Worm (Caenorhabditis elegans) whole organism, early embryonic: ENCODE data around the gene F21G4.3.

Source experiments
- B0310.2 ChIP-seq: sonication (generic microtip); optimal IDR thresholded peaks from 2 replicates; lab custom pipeline; 2016; ENCODE audit warnings: mild to moderate bottlenecking, missing genetic modification characterization, missing compliant biosample characterization
- F13C5.2 ChIP-seq: sonication (generic microtip); optimal IDR thresholded peaks from 2 replicates; lab custom pipeline; 2017; ENCODE audit warnings: mild to moderate bottlenecking, missing genetic modification characterization, inconsistent platforms, missing compliant biosample characterization
- aly-1 ChIP-seq: sonication (generic microtip); optimal IDR thresholded peaks from 2 replicates; lab custom pipeline; 2016; ENCODE audit warnings: missing genetic modification characterization, missing compliant biosample characterization
- ama-1 ChIP-seq: fragments of 150-350 bp; optimal IDR thresholded peaks from 2 replicates; lab custom pipeline; 2014
- ceh-13 ChIP-seq: fragments of 200-800 bp; sonication (Bioruptor generic); optimal IDR thresholded peaks from 2 replicates; lab custom pipeline; 2018; ENCODE audit warnings: mild to moderate bottlenecking, missing genetic modification characterization, missing compliant biosample characterization
- ceh-36 ChIP-seq: sonication (generic microtip); optimal IDR thresholded peaks from 2 replicates; lab custom pipeline; 2016; ENCODE audit warnings: missing genetic modification characterization, inconsistent platforms, missing compliant biosample characterization
- ets-7 ChIP-seq: sonication (generic microtip); optimal IDR thresholded peaks from 2 replicates; lab custom pipeline; 2016; ENCODE audit warnings: missing genotype, missing genetic modification characterization, missing compliant biosample characterization
- hmbx-1 ChIP-seq: sonication (generic microtip); optimal IDR thresholded peaks from 2 replicates; lab custom pipeline; 2016; ENCODE audit warnings: mild to moderate bottlenecking, missing genetic modification characterization, missing compliant biosample characterization
- hmg-4 ChIP-seq: fragments of 200-800 bp; sonication (Bioruptor generic); optimal IDR thresholded peaks from 2 replicates; lab custom pipeline; 2018; ENCODE audit warnings: mild to moderate bottlenecking, missing genetic modification characterization, missing compliant biosample characterization
- hnd-1 ChIP-seq: sonication (generic microtip); optimal IDR thresholded peaks from 2 replicates; lab custom pipeline; 2016; ENCODE audit warnings: missing genetic modification characterization, missing compliant biosample characterization
- pes-1 ChIP-seq: fragments of 200-800 bp; sonication (Bioruptor generic); IDR thresholded peaks from 2 replicates; pipeline ENCODE4 v1.3.6; 2022; ENCODE audit warnings: missing genetic modification reagents, missing genetic modification characterization, missing compliant biosample characterization
- tbx-11 ChIP-seq: fragments of 200-800 bp; sonication (Bioruptor generic); IDR thresholded peaks from 2 replicates; pipeline ENCODE4 v1.3.6; 2022; ENCODE audit warnings: missing genetic modification characterization, missing compliant biosample characterization
- tbx-37 ChIP-seq: fragments of 200-800 bp; sonication (Bioruptor generic); conservative IDR thresholded peaks from 2 replicates; pipeline ENCODE4 v1.3.6; 2022; ENCODE audit warnings: missing genetic modification reagents, missing genetic modification characterization, missing compliant biosample characterization

- TF ChIP-seq ama-1 (lab: Kevin White, UChicago) (no peak), ceh-13 (GFP tag; lab: Kevin White, UChicago) (no peak), ets-7 (tag; lab: Kevin White, UChicago) (no peak), F13C5.2 (tag; lab: Kevin White, UChicago) (no peak), hnd-1 (tag; lab: Kevin White, UChicago) (no peak), tbx-11 (GFP tag; lab: Robert Waterston, UW) (no peak), tbx-37 (GFP tag; lab: Robert Waterston, UW) (no peak), aly-1 (no peak), hmg-4 (GFP tag; lab: Kevin White, UChicago) (no peak), hmbx-1 (tag; lab: Kevin White, UChicago) (no peak), ceh-36 (tag; lab: Kevin White, UChicago) (no peak), pes-1 (no peak), B0310.2 (tag; lab: Kevin White, UChicago) (no peak)
Measured at ce11 chrX:9851745-9852330, 43.1 kb upstream of the F21G4.3 start, which contains the start of gene lec-7.
